Fruit fly (Drosophila melanogaster) whole organism, prepupa: ENCODE data around the gene tex.

ENCODE experiments used
- Blimp-1 ChIP-seq: fragments of 200-800 bp; sonication (Bioruptor generic); optimal IDR thresholded peaks from 3 replicates; lab custom pipeline; 2017; ENCODE audit warnings: missing biosample characterization, missing genetic modification characterization, mild to moderate bottlenecking, moderate library complexity, missing genetic modification reagents
- CG11294 ChIP-seq: fragments of 200-800 bp; sonication (Bioruptor generic); IDR thresholded peaks from 2 replicates; pipeline ENCODE4 v1.3.6; 2022; ENCODE audit warnings: missing biosample characterization, missing genetic modification characterization
- CG15336 ChIP-seq: fragments of 200-800 bp; sonication (Bioruptor generic); IDR thresholded peaks from 2 replicates; pipeline ENCODE4 v1.3.6; 2022; ENCODE audit warnings: missing biosample characterization, missing genetic modification characterization
- CG34406 ChIP-seq: fragments of 200-800 bp; sonication (Bioruptor generic); optimal IDR thresholded peaks from 3 replicates; lab custom pipeline; 2016; ENCODE audit warnings: missing biosample characterization, missing genetic modification characterization
- CG4318 ChIP-seq: fragments of 200-800 bp; sonication (Bioruptor generic); optimal IDR thresholded peaks from 3 replicates; lab custom pipeline; 2017; ENCODE audit warnings: missing biosample characterization, mild to moderate bottlenecking, missing genetic modification characterization
- CG6163 ChIP-seq: fragments of 200-800 bp; sonication (Bioruptor generic); IDR thresholded peaks from 3 replicates; pipeline ENCODE4 v1.3.6; 2022; ENCODE audit warnings: missing biosample characterization, missing genetic modification characterization
- CG6854 ChIP-seq: fragments of 200-800 bp; sonication (Bioruptor generic); optimal IDR thresholded peaks from 2 replicates; lab custom pipeline; 2017; ENCODE audit warnings: missing biosample characterization, mild to moderate bottlenecking, missing genetic modification characterization
- Ets96B ChIP-seq: fragments of 200-800 bp; optimal IDR thresholded peaks from 2 replicates; lab custom pipeline; 2019; ENCODE audit warnings: missing biosample characterization, mild to moderate bottlenecking, missing genetic modification characterization, moderate library complexity
- Gug ChIP-seq: fragments of 200-800 bp; sonication (Bioruptor generic); IDR thresholded peaks from 2 replicates; pipeline ENCODE4 v1.3.6; 2022; ENCODE audit warnings: missing biosample characterization, missing genetic modification characterization
- Hr39 ChIP-seq: fragments of 200-800 bp; sonication (Bioruptor generic); optimal IDR thresholded peaks from 2 replicates; lab custom pipeline; 2016; ENCODE audit warnings: missing biosample characterization, missing genetic modification characterization
- achi ChIP-seq: fragments of 200-800 bp; sonication (Bioruptor generic); optimal IDR thresholded peaks from 3 replicates; lab custom pipeline; 2016; ENCODE audit warnings: missing biosample characterization, missing genetic modification characterization
- spab ChIP-seq: fragments of 200-800 bp; sonication (Bioruptor generic); optimal IDR thresholded peaks from 2 replicates; lab custom pipeline; 2017; ENCODE audit warnings: missing biosample characterization, mild to moderate bottlenecking, missing genetic modification characterization, missing genetic modification reagents
- svp ChIP-seq: fragments of 200-800 bp; sonication (Bioruptor generic); peaks from one replicate; lab custom pipeline; 2016; ENCODE audit warnings: missing biosample characterization, missing genetic modification characterization

- TF ChIP-seq CG34406 (no peak), spab (GFP tag; lab: Kevin White, UChicago) (no peak), Hr39 (no peak), CG15336 (no peak), CG6854 (no peak), CG6163 (GFP tag; lab: Robert Waterston, UW) (no peak), achi (GFP tag; lab: Kevin White, UChicago) (no peak), CG4318 (no peak), Blimp-1 (GFP tag; lab: Kevin White, UChicago) (no peak), svp (GFP tag; lab: Kevin White, UChicago) (no peak), CG11294 (GFP tag; lab: Robert Waterston, UW) (no peak), Ets96B (no peak), Gug (GFP tag; lab: Robert Waterston, UW) (no peak)
These were observed 34.9 kb upstream of the tex start, which contains the start of the genes PNKP and COX7AL for dm6 chr3R:8343251-8343744.
